Worm (Caenorhabditis elegans): ENCODE results near the gene srbc-40.

Gene srbc-40

DNA sequence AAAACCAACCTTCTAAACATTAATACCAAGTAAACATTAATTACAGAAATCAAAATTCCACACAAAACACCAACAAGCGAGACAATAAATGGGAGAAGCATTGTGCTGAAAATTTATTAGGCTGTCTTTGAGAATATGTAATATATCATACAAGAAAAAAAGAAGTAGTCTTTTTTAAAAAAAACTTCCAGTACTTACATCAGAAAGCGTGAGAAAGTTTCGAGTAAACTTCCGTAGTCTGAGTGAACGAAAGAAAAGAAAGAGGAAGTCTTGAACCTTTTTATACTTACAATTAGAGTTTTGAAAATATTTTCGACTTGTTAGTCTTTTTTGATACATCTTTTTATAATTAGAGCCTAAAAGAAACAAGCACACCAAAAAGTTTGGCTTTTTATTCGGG lies at the start of gene srbc-40:
TSS of gene srbc-40 (minus strand) at position 101 of the 400 bp plus-strand sequence.
- no peak for TF ChIP-seq ets-5 (GFP tag; IDR thresholded peaks at IDR 0.05)
- no peak for TF ChIP-seq hlh-17 (GFP tag; optimal IDR thresholded peaks at IDR 0.05; ENCODE audit: borderline replicate concordance)
- TF ChIP-seq mab-9 (GFP tag; IDR thresholded peaks at IDR 0.05), result no peak
- TF ChIP-seq snpc-4 (tag; optimal IDR thresholded peaks at IDR 0.05), result no peak

DNA sequence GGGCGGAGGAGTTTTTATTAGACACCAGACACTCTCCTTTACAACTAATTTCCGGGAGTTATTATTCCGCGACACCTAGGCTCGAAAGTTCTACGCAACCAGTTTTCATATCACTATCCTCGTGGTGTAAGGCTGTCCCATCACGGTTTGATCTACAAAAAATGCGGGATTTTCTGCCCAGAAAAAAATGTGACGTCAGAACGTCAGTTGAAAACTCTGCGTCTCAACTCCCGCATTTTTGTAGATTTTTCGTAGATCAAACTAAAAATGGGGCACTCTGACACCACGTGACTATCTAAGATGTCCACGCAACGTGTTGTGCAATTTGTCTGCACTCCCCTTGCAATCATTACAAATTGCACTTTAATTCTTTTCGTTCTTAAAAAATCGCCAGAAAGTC lies 45.1 kb upstream of the srbc-40 start, which contains the start of gene str-238:
TSS of gene str-238 (plus strand) at position 301 of the 400 bp plus-strand sequence.
- TF ChIP-seq nhr-85 (tag) (peak; percentile 2), tlp-1 (tag; optimal IDR thresholded peaks at IDR 0.05) (no peak), nhr-76 (tag; optimal IDR thresholded peaks at IDR 0.05) (no peak)

- TF ChIP-seq elt-3 (tag; optimal IDR thresholded peaks at IDR 0.05), result no peak
Observed at ce11 chrV:762340-762739, 42.7 kb upstream of the srbc-40 start, which contains the start of gene srp-2. TSS of gene srp-2 (plus strand) at chrV:762640.

DNA sequence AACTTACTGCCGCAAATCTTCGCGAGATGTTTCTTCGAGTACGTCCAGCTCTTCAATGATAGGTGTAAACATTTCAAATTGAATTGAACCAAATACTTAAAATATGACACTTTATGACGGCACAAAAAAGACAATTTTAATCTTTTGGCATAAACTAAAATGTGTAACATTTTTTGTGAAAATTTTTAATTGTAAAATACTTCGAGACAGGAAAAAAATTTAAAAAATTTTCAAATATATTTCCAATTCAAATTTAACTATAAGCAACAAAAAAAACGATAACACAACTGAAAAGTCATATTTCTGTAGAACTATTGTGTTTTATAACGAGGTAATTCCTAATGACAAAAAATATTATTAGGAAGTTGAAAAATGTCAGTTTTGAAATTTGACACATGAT lies 42.3 kb upstream of the srbc-40 start, which contains the start of gene C05E4.12:
TSS of gene C05E4.12 (minus strand) at position 101 of the 400 bp plus-strand sequence.
- TF ChIP-seq blmp-1 (tag; optimal IDR thresholded peaks at IDR 0.05) (no peak), nhr-77 (tag; optimal IDR thresholded peaks at IDR 0.05) (no peak), ceh-63 (GFP tag; optimal IDR thresholded peaks at IDR 0.05) (no peak), mep-1 (tag; optimal IDR thresholded peaks at IDR 0.05) (no peak), elt-2 (tag; optimal IDR thresholded peaks at IDR 0.05) (no peak), aly-2 (tag; optimal IDR thresholded peaks at IDR 0.05) (no peak), elt-3 (tag; optimal IDR thresholded peaks at IDR 0.05) (no peak), sox-4 (tag; optimal IDR thresholded peaks at IDR 0.05) (no peak), pqm-1 (tag; optimal IDR thresholded peaks at IDR 0.05) (no peak), fkh-4 (tag; optimal IDR thresholded peaks at IDR 0.05; ENCODE audit: borderline replicate concordance) (no peak), skn-1 (tag; optimal IDR thresholded peaks at IDR 0.05) (no peak), ceh-88 (GFP tag; IDR thresholded peaks at IDR 0.05) (no peak), C34B4.2 (tag; optimal IDR thresholded peaks at IDR 0.05) (no peak)

DNA sequence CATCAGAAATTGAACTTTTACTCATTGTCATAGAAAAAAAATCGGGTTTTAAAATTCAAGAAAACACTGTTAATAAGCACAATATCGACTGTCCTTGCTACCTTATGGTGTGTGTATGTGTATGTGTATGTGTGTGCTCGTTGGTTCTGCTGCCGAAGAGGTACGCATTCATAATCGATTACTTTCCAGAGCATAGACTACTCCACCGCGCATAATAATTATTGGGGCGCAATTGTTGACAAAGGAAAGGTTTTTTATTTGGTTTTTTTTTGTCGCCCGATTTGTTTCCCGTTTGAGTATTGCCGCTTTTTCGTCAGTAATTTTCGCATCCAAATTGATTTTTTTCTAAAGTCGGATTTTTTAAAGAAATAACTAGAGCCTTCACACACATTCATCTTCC lies 41.6 kb upstream of the srbc-40 start, which contains the start of gene C05E4.15:
TSS of gene C05E4.15 (minus strand) at position 101 of the 400 bp plus-strand sequence.
- TF ChIP-seq lir-3 (tag; optimal IDR thresholded peaks at IDR 0.05; ENCODE audit: poor library complexity) (no peak), ama-1 (optimal IDR thresholded peaks at IDR 0.05) (no peak), swsn-7 (tag; optimal IDR thresholded peaks at IDR 0.05) (no peak), ztf-4 (tag; optimal IDR thresholded peaks at IDR 0.05) (no peak), nhr-237 (tag; optimal IDR thresholded peaks at IDR 0.05) (no peak), blmp-1 (tag; optimal IDR thresholded peaks at IDR 0.05) (no peak), elt-3 (tag; optimal IDR thresholded peaks at IDR 0.05) (no peak), alr-1 (tag; optimal IDR thresholded peaks at IDR 0.05; ENCODE audit: borderline replicate concordance) (no peak), unc-98 (GFP tag; IDR thresholded peaks at IDR 0.05) (no peak), grh-1 (GFP tag; IDR thresholded peaks at IDR 0.05) (no peak)

ce11 chrV:756169-756568 lies 36.5 kb upstream of the srbc-40 start, which contains the start of gene str-20:
TSS of gene str-20 (plus strand) at chrV:756469.
- no peak for TF ChIP-seq efl-1 (optimal IDR thresholded peaks at IDR 0.05)
- no peak for TF ChIP-seq efl-1 (GFP tag; optimal IDR thresholded peaks at IDR 0.05 in 1 of 2)
- no peak for TF ChIP-seq lin-39 (tag; optimal IDR thresholded peaks at IDR 0.05)
- no peak for TF ChIP-seq nhr-237 (tag; optimal IDR thresholded peaks at IDR 0.05)
- no peak for TF ChIP-seq nhr-77 (tag; optimal IDR thresholded peaks at IDR 0.05)
- no peak for TF ChIP-seq isw-1 (GFP tag; IDR thresholded peaks at IDR 0.05)
- no peak for TF ChIP-seq C04F5.9 (tag; optimal IDR thresholded peaks at IDR 0.05)
- no peak for TF ChIP-seq rnt-1 (tag; optimal IDR thresholded peaks at IDR 0.05)
- no peak for TF ChIP-seq nhr-19 (GFP tag; conservative IDR thresholded peaks at IDR 0.05)
- TF ChIP-seq vab-15 (tag; optimal IDR thresholded peaks at IDR 0.05), result no peak
- TF ChIP-seq fkh-4 (tag; optimal IDR thresholded peaks at IDR 0.05; ENCODE audit: borderline replicate concordance), result no peak
- no peak for TF ChIP-seq snpc-4 (tag; optimal IDR thresholded peaks at IDR 0.05)
- TF ChIP-seq efl-3 (GFP tag; optimal IDR thresholded peaks at IDR 0.05), result no peak
- TF ChIP-seq unc-86 (tag; optimal IDR thresholded peaks at IDR 0.05), result no peak

All from whole organism, L1 larva.